Worm (Caenorhabditis elegans) whole organism, L2 larva: ENCODE data around the gene mig-23.

Experiments used
- ZK546.5 ChIP-seq: sonication (generic microtip); optimal IDR thresholded peaks from 2 replicates; lab custom pipeline; 2017; ENCODE audit warnings: missing biosample characterization, missing genetic modification characterization
- ama-1 ChIP-seq: fragments of 150-350 bp; optimal IDR thresholded peaks from 2 replicates; lab custom pipeline; 2018; ENCODE audit warnings: inconsistent platforms
- egl-27 ChIP-seq: sonication (generic microtip); optimal IDR thresholded peaks from 3 replicates; lab custom pipeline; 2017; ENCODE audit warnings: missing biosample characterization, missing genetic modification reagents, missing genetic modification characterization
- elt-1 ChIP-seq: fragments of 150-350 bp; optimal IDR thresholded peaks from 2 replicates; lab custom pipeline; 2014; ENCODE audit warnings: missing biosample characterization, missing genetic modification characterization
- elt-3 ChIP-seq: sonication (generic microtip); optimal IDR thresholded peaks from 2 replicates; lab custom pipeline; 2017; ENCODE audit warnings: missing biosample characterization, missing genetic modification characterization
- lin-13 ChIP-seq: fragments of 150-350 bp; optimal IDR thresholded peaks from 2 replicates; lab custom pipeline; 2014; ENCODE audit warnings: missing biosample characterization, missing genetic modification reagents, missing genetic modification characterization
- lin-39 ChIP-seq: fragments of 150-350 bp; optimal IDR thresholded peaks from 2 replicates; lab custom pipeline; 2014; ENCODE audit warnings: missing biosample characterization, missing genetic modification reagents, missing genetic modification characterization
- mdl-1 ChIP-seq, 2 experiments: fragments of 150-350 bp in 1 of 2; sonication (generic microtip) in 1 of 2; optimal IDR thresholded peaks; 2 replicates each; lab custom pipeline; 2017; ENCODE audit warnings: missing biosample characterization in 2 of 2, missing genetic modification characterization in 2 of 2
- nhr-237 ChIP-seq: fragments of 150-350 bp; optimal IDR thresholded peaks from 2 replicates; lab custom pipeline; 2014; ENCODE audit warnings: missing biosample characterization, missing genetic modification characterization
- nhr-25 ChIP-seq: fragments of 150-350 bp; sonication (generic microtip); optimal IDR thresholded peaks from 3 replicates; lab custom pipeline; 2014; ENCODE audit warnings: missing biosample characterization, missing genetic modification characterization
- sem-4 ChIP-seq: fragments of 150-350 bp; optimal IDR thresholded peaks from 2 replicates; lab custom pipeline; 2014; ENCODE audit warnings: missing biosample characterization, missing genetic modification reagents, missing genetic modification characterization
- unc-62 ChIP-seq: fragments of 150-350 bp; optimal IDR thresholded peaks from 2 replicates; lab custom pipeline; 2014; ENCODE audit warnings: missing biosample characterization, missing genetic modification reagents, missing genetic modification characterization

- TF ChIP-seq nhr-25 (tag; lab: Kevin White, UChicago): no peak
- TF ChIP-seq sem-4: no peak
- TF ChIP-seq nhr-237 (tag; lab: Kevin White, UChicago): no peak
- TF ChIP-seq mdl-1 (tag; optimal IDR thresholded peaks at IDR 0.05; lab: Kevin White, UChicago): no peak
- TF ChIP-seq lin-13 (GFP tag; lab: Kevin White, UChicago): no peak
- no peak for TF ChIP-seq unc-62 (GFP tag; lab: Kevin White, UChicago)
- TF ChIP-seq egl-27 (tag; lab: Kevin White, UChicago): no peak
- TF ChIP-seq ama-1: no peak
- TF ChIP-seq elt-1: no peak
- TF ChIP-seq lin-39: no peak
- no peak for TF ChIP-seq elt-3 (tag; lab: Kevin White, UChicago)
- no peak for TF ChIP-seq ZK546.5 (tag; lab: Kevin White, UChicago)
Observed at ce11 chrX:5958815-5959214, 10.1 kb upstream of the mig-23 start, which contains the start of gene R07E4.1.
